Worm (Caenorhabditis elegans): ENCODE data around the gene str-114.

DNA sequence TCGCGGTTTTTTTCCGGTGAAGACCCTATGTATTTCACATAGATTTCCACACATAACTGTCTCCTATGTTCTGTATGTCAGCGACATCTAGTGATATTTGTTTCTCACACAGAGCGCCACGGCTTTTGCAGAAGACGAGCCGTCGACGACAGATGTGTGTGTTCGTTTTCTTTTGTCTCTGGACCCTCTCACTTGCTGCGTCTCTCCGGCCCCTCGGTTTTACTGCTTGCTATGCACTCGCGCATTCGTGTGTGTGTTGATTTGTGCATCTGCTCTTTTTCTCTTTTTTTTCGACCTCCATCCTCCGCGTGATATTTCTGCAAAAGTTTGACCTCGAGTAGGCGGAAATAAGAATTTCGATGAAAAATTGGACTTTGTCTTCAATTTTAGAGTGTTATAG, 39.2 kb downstream of the str-114 start:
- TF ChIP-seq flt-1 (GFP tag; IDR thresholded peaks at IDR 0.05): no peak
- TF ChIP-seq tab-1 (GFP tag; IDR thresholded peaks at IDR 0.05): no peak
- TF ChIP-seq med-1 (GFP tag; optimal IDR thresholded peaks at IDR 0.05; ENCODE audit: insufficient read depth): no peak
- TF ChIP-seq klf-2 (GFP tag; conservative IDR thresholded peaks at IDR 0.05): no peak
- TF ChIP-seq T22C8.4 (GFP tag; IDR thresholded peaks at IDR 0.05): no peak
- no peak for TF ChIP-seq ztf-23 (GFP tag; IDR thresholded peaks at IDR 0.05)
